Worm (Caenorhabditis elegans) whole organism, midembryonic: Measurements from ENCODE around the gene T07E3.2.

ENCODE experiments used
- T22C8.4 ChIP-seq: fragments of 200-800 bp; sonication (Bioruptor generic); IDR thresholded peaks from 2 replicates; pipeline ENCODE4 v1.3.6; 2022; ENCODE audit warnings: missing genetic modification characterization, missing compliant biosample characterization
- klf-2 ChIP-seq: fragments of 200-800 bp; sonication (Bioruptor generic); conservative IDR thresholded peaks from 2 replicates; pipeline ENCODE4 v1.3.6; 2022; ENCODE audit warnings: missing genetic modification reagents, missing genetic modification characterization, missing compliant biosample characterization
- tab-1 ChIP-seq: fragments of 200-800 bp; sonication (Bioruptor generic); IDR thresholded peaks from 2 replicates; pipeline ENCODE4 v1.3.6; 2022; ENCODE audit warnings: missing genetic modification characterization, missing compliant biosample characterization
- ztf-23 ChIP-seq: fragments of 200-800 bp; sonication (Bioruptor generic); IDR thresholded peaks from 2 replicates; pipeline ENCODE4 v1.3.6; 2022; ENCODE audit warnings: missing genetic modification reagents, missing genetic modification characterization, missing compliant biosample characterization

ce11 chrIII:6946382-6946781 lies 39.9 kb downstream of the T07E3.2 start, which contains the start of gene let-711:
- TF ChIP-seq ztf-23 (GFP tag; lab: Robert Waterston, UW) = no peak
- no peak for TF ChIP-seq tab-1
- no peak for TF ChIP-seq T22C8.4 (GFP tag; lab: Robert Waterston, UW)
- no peak for TF ChIP-seq klf-2 (GFP tag; lab: Robert Waterston, UW)
